Worm (Caenorhabditis elegans) whole organism, early embryonic: ENCODE measurements around the gene Y47D3A.31.
A peak's percentile ranks its signal among the peaks of the same experiment; 100 is the strongest.
"Not testable (repeated sequence)": the region's sequence is repeated elsewhere in the genome, so short reads cannot be mapped to it uniquely, and the experiment has no call there.

Experiments used
- B0310.2 ChIP-seq: sonication (generic microtip); optimal IDR thresholded peaks from 2 replicates; lab custom pipeline; 2016; ENCODE audit warnings: mild to moderate bottlenecking, missing genetic modification characterization, missing compliant biosample characterization
- F13C5.2 ChIP-seq: sonication (generic microtip); optimal IDR thresholded peaks from 2 replicates; lab custom pipeline; 2017; ENCODE audit warnings: mild to moderate bottlenecking, missing genetic modification characterization, inconsistent platforms, missing compliant biosample characterization
- aly-1 ChIP-seq: sonication (generic microtip); optimal IDR thresholded peaks from 2 replicates; lab custom pipeline; 2016; ENCODE audit warnings: missing genetic modification characterization, missing compliant biosample characterization
- ama-1 ChIP-seq: fragments of 150-350 bp; optimal IDR thresholded peaks from 2 replicates; lab custom pipeline; 2014
- ceh-13 ChIP-seq: fragments of 200-800 bp; sonication (Bioruptor generic); optimal IDR thresholded peaks from 2 replicates; lab custom pipeline; 2018; ENCODE audit warnings: mild to moderate bottlenecking, missing genetic modification characterization, missing compliant biosample characterization
- ceh-36 ChIP-seq: sonication (generic microtip); optimal IDR thresholded peaks from 2 replicates; lab custom pipeline; 2016; ENCODE audit warnings: missing genetic modification characterization, inconsistent platforms, missing compliant biosample characterization
- ets-7 ChIP-seq: sonication (generic microtip); optimal IDR thresholded peaks from 2 replicates; lab custom pipeline; 2016; ENCODE audit warnings: missing genotype, missing genetic modification characterization, missing compliant biosample characterization
- flt-1 ChIP-seq: fragments of 200-800 bp; sonication (Bioruptor generic); IDR thresholded peaks from 2 replicates; pipeline ENCODE4 v1.3.6; 2022; ENCODE audit warnings: missing genetic modification characterization, missing compliant biosample characterization
- hmbx-1 ChIP-seq: sonication (generic microtip); optimal IDR thresholded peaks from 2 replicates; lab custom pipeline; 2016; ENCODE audit warnings: mild to moderate bottlenecking, missing genetic modification characterization, missing compliant biosample characterization
- hmg-4 ChIP-seq: fragments of 200-800 bp; sonication (Bioruptor generic); optimal IDR thresholded peaks from 2 replicates; lab custom pipeline; 2018; ENCODE audit warnings: mild to moderate bottlenecking, missing genetic modification characterization, missing compliant biosample characterization
- hnd-1 ChIP-seq: sonication (generic microtip); optimal IDR thresholded peaks from 2 replicates; lab custom pipeline; 2016; ENCODE audit warnings: missing genetic modification characterization, missing compliant biosample characterization
- pes-1 ChIP-seq: fragments of 200-800 bp; sonication (Bioruptor generic); IDR thresholded peaks from 2 replicates; pipeline ENCODE4 v1.3.6; 2022; ENCODE audit warnings: missing genetic modification reagents, missing genetic modification characterization, missing compliant biosample characterization
- scrt-1 ChIP-seq: fragments of 200-800 bp; sonication (Bioruptor generic); IDR thresholded peaks from 2 replicates; pipeline ENCODE4 v1.3.6; 2022; ENCODE audit warnings: missing genetic modification characterization, missing compliant biosample characterization
- sea-1 ChIP-seq: fragments of 200-800 bp; sonication (Bioruptor generic); conservative IDR thresholded peaks from 2 replicates; pipeline ENCODE4 v1.3.6; 2022; ENCODE audit warnings: missing genetic modification characterization, missing compliant biosample characterization
- tbx-11 ChIP-seq: fragments of 200-800 bp; sonication (Bioruptor generic); IDR thresholded peaks from 2 replicates; pipeline ENCODE4 v1.3.6; 2022; ENCODE audit warnings: missing genetic modification characterization, missing compliant biosample characterization
- tbx-37 ChIP-seq: fragments of 200-800 bp; sonication (Bioruptor generic); conservative IDR thresholded peaks from 2 replicates; pipeline ENCODE4 v1.3.6; 2022; ENCODE audit warnings: missing genetic modification reagents, missing genetic modification characterization, missing compliant biosample characterization
- tra-4 ChIP-seq: sonication (generic microtip); optimal IDR thresholded peaks from 2 replicates; lab custom pipeline; 2017; ENCODE audit warnings: missing genetic modification characterization, missing compliant biosample characterization

Y47D3A.31 gene

ce11 chrIII:11154527-11154926 lies 2.5 kb downstream of the Y47D3A.31 start, which contains the start of gene cku-70:
cku-70 (plus strand) TSS chrIII:11154827.
- TF ChIP-seq tbx-11 (GFP tag; lab: Robert Waterston, UW): no peak
- TF ChIP-seq ceh-13 (GFP tag; lab: Kevin White, UChicago): no peak
- TF ChIP-seq pes-1: no peak
- TF ChIP-seq B0310.2 (tag; lab: Kevin White, UChicago): no peak
- no peak for TF ChIP-seq F13C5.2
- no peak for TF ChIP-seq ama-1 (lab: Kevin White, UChicago)
- TF ChIP-seq ceh-36 (tag; lab: Kevin White, UChicago): no peak
- no peak for TF ChIP-seq scrt-1 (GFP tag; lab: Robert Waterston, UW)
- no peak for TF ChIP-seq tra-4 (tag; lab: Kevin White, UChicago)
- TF ChIP-seq aly-1 (tag; lab: Kevin White, UChicago): no peak

- TF ChIP-seq ceh-13 (GFP tag; lab: Kevin White, UChicago) (no peak), scrt-1 (GFP tag; lab: Robert Waterston, UW) (no peak), ets-7 (no peak), aly-1 (tag; lab: Kevin White, UChicago) (no peak), hnd-1 (tag; lab: Kevin White, UChicago) (no peak), hmg-4 (GFP tag; lab: Kevin White, UChicago) (no peak), sea-1 (GFP tag; lab: Robert Waterston, UW) (no peak)
These were observed 7.6 kb downstream of the Y47D3A.31 start for ce11 chrIII:11149254-11149876.

ce11 chrIII:11142908-11143307 lies 14.1 kb downstream of the Y47D3A.31 start:
- TF ChIP-seq scrt-1 (GFP tag; lab: Robert Waterston, UW): 0 out of 2 replicates have a peak, but pooled peaks have one; percentile 43
- TF ChIP-seq B0310.2 (tag; lab: Kevin White, UChicago): no peak

- TF ChIP-seq F13C5.2: peak; percentile 25
- TF ChIP-seq flt-1 (GFP tag; lab: Robert Waterston, UW): peak; percentile 47; the same call in 1 of the 2 replicates
- TF ChIP-seq tbx-37 (GFP tag; lab: Robert Waterston, UW): peak; percentile 42; the same call in 1 of the 2 replicates
- TF ChIP-seq B0310.2 (tag; lab: Kevin White, UChicago): no peak
- TF ChIP-seq sea-1 (GFP tag; lab: Robert Waterston, UW): no peak
- no peak for TF ChIP-seq ama-1 (lab: Kevin White, UChicago)
- peak; percentile 2 for TF ChIP-seq hmbx-1 (tag; lab: Kevin White, UChicago)
- TF ChIP-seq tbx-11 (GFP tag; lab: Robert Waterston, UW): no peak
- TF ChIP-seq ets-7: no peak
- TF ChIP-seq ceh-13 (GFP tag; lab: Kevin White, UChicago): no peak
- no peak for TF ChIP-seq hnd-1 (tag; lab: Kevin White, UChicago)
- no peak for TF ChIP-seq hmg-4 (GFP tag; lab: Kevin White, UChicago)
- TF ChIP-seq scrt-1 (GFP tag; lab: Robert Waterston, UW): 0 out of 2 replicates have a peak, but pooled peaks have one; percentile 48
- no peak for TF ChIP-seq tra-4 (tag; lab: Kevin White, UChicago)
- TF ChIP-seq pes-1: peak; percentile 64
- TF ChIP-seq aly-1 (tag; lab: Kevin White, UChicago): no peak
- no peak for TF ChIP-seq ceh-36 (tag; lab: Kevin White, UChicago)
These were observed 15.1 kb downstream of the Y47D3A.31 start, which contains the start of the genes Y47D3A.1 and pola-1 for ce11 chrIII:11141791-11142490. Y47D3A.1 (minus strand) TSS chrIII:11141841. pola-1 (plus strand) TSS chrIII:11142448.

- TF ChIP-seq tra-4 (tag; lab: Kevin White, UChicago) (no peak), scrt-1 (GFP tag; lab: Robert Waterston, UW) (no peak), hnd-1 (tag; lab: Kevin White, UChicago) (no peak), hmbx-1 (tag; lab: Kevin White, UChicago) (no peak), hmg-4 (GFP tag; lab: Kevin White, UChicago) (no peak), ceh-36 (tag; lab: Kevin White, UChicago) (no peak), B0310.2 (tag; lab: Kevin White, UChicago) (no peak), tbx-37 (GFP tag; lab: Robert Waterston, UW) (no peak), ceh-13 (GFP tag; lab: Kevin White, UChicago) (no peak), ama-1 (lab: Kevin White, UChicago) (no peak), flt-1 (GFP tag; lab: Robert Waterston, UW) (no peak)
These were observed 18.1 kb downstream of the Y47D3A.31 start, which contains the start of gene fbxa-128 for ce11 chrIII:11138922-11139321. fbxa-128 (minus strand) TSS chrIII:11139113.

- TF ChIP-seq ceh-36 (tag; lab: Kevin White, UChicago); ama-1 (lab: Kevin White, UChicago); ceh-13 (GFP tag; lab: Kevin White, UChicago): not testable (repeated sequence)
These were observed 25.5 kb downstream of the Y47D3A.31 start, which contains the start of gene pha-1 for ce11 chrIII:11131475-11131874. pha-1 (plus strand) TSS chrIII:11131775.

- TF ChIP-seq tbx-11 (GFP tag; lab: Robert Waterston, UW) (no peak), ceh-36 (tag; lab: Kevin White, UChicago) (no peak), flt-1 (GFP tag; lab: Robert Waterston, UW) (no peak), scrt-1 (GFP tag; lab: Robert Waterston, UW) (no peak)
These were observed 27.6 kb downstream of the Y47D3A.31 start for ce11 chrIII:11129363-11129762.
